5 worm cellular contexts compared by ENCODE assay signal in genomic region chrV:20792371-20792890, ce11.
A peak's percentile ranks its signal among the peaks of the same experiment; 100 is the strongest.
TF ChIP-seq lines count a peak whose summit lies in the region.

TSS of gene Y44A6D.3 (minus strand) at chrV:20792421.

TF ChIP-seq in whole organism, L1 larva, 84 proteins besides CTCF, POLR2A, EP300 and RAD21:
- no peak for TF ChIP-seq efl-1 (optimal IDR thresholded peaks at IDR 0.05; lab: Kevin White, UChicago)
- peak in 1 of 2 experiments; percentile 68 for TF ChIP-seq efl-1 (GFP tag; optimal IDR thresholded peaks at IDR 0.05 in 1 of 2; lab: Kevin White, UChicago)
- TF ChIP-seq zip-4 (GFP tag; optimal IDR thresholded peaks at IDR 0.05; lab: Kevin White, UChicago): no peak
- no peak for TF ChIP-seq ceh-88 (GFP tag; IDR thresholded peaks at IDR 0.05; lab: Robert Waterston, UW)
- TF ChIP-seq nhr-84 (tag; optimal IDR thresholded peaks at IDR 0.05; lab: Kevin White, UChicago): no peak
- no peak for TF ChIP-seq tlp-1 (tag; optimal IDR thresholded peaks at IDR 0.05; lab: Kevin White, UChicago)
- peak; percentile 46 for TF ChIP-seq elt-2 (tag; optimal IDR thresholded peaks at IDR 0.05; lab: Kevin White, UChicago)
- no peak for TF ChIP-seq efl-3 (GFP tag; optimal IDR thresholded peaks at IDR 0.05; lab: Kevin White, UChicago)
- no peak for TF ChIP-seq rnt-1 (tag; optimal IDR thresholded peaks at IDR 0.05; lab: Kevin White, UChicago)
- TF ChIP-seq nhr-28 (tag; optimal IDR thresholded peaks at IDR 0.05; lab: Kevin White, UChicago): no peak
- peak in 1 of 2 experiments; percentile 10 for TF ChIP-seq lin-35 (GFP tag; optimal IDR thresholded peaks at IDR 0.05; lab: Kevin White, UChicago)
- no peak for TF ChIP-seq sptf-1 (tag; optimal IDR thresholded peaks at IDR 0.05; lab: Kevin White, UChicago)
- no peak for TF ChIP-seq unc-130 (tag; optimal IDR thresholded peaks at IDR 0.05; lab: Kevin White, UChicago)
- no peak for TF ChIP-seq ceh-8 (GFP tag; optimal IDR thresholded peaks at IDR 0.05; lab: Kevin White, UChicago)
- TF ChIP-seq dsc-1 (tag; optimal IDR thresholded peaks at IDR 0.05; lab: Kevin White, UChicago): peak; percentile 19

TF ChIP-seq in whole organism, L2 larva, 48 proteins besides CTCF, POLR2A, EP300 and RAD21:
- TF ChIP-seq fos-1 (tag; optimal IDR thresholded peaks at IDR 0.05; lab: Kevin White, UChicago): peak; percentile 52
- peak; percentile 2 for TF ChIP-seq sma-9 (GFP tag; optimal IDR thresholded peaks at IDR 0.05; lab: Kevin White, UChicago)
- TF ChIP-seq sma-9 (tag; optimal IDR thresholded peaks at IDR 0.05; lab: Kevin White, UChicago): no peak
- no peak for TF ChIP-seq unc-39 (tag; optimal IDR thresholded peaks at IDR 0.05; lab: Kevin White, UChicago)
- no peak for TF ChIP-seq sma-3 (GFP tag; optimal IDR thresholded peaks at IDR 0.05; lab: Kevin White, UChicago)

TF ChIP-seq in whole organism, L3 larva, 47 proteins besides CTCF, POLR2A, EP300 and RAD21:
- TF ChIP-seq unc-62 (GFP tag; optimal IDR thresholded peaks at IDR 0.05; lab: Kevin White, UChicago) (no peak), elt-2 (tag; optimal IDR thresholded peaks at IDR 0.05; lab: Kevin White, UChicago) (peak; percentile 68), pqm-1 (tag; optimal IDR thresholded peaks at IDR 0.05; lab: Kevin White, UChicago) (peak; percentile 43)

TF ChIP-seq in whole organism, L4 larva, 104 proteins besides CTCF, POLR2A, EP300 and RAD21:
- TF ChIP-seq lir-3 (tag; optimal IDR thresholded peaks at IDR 0.05; lab: Kevin White, UChicago): no peak
- TF ChIP-seq dve-1 (tag; optimal IDR thresholded peaks at IDR 0.05; lab: Kevin White, UChicago; ENCODE audit: insufficient read depth): peak; percentile 66
- no peak for TF ChIP-seq ceh-28 (tag; optimal IDR thresholded peaks at IDR 0.05; lab: Kevin White, UChicago)
- TF ChIP-seq ceh-44 (GFP tag; IDR thresholded peaks at IDR 0.05; lab: Robert Waterston, UW): 0 out of 2 replicates have a peak, but pooled peaks have one; percentile 39
- TF ChIP-seq nhr-28 (tag; optimal IDR thresholded peaks at IDR 0.05; lab: Kevin White, UChicago): peak; percentile 36
- TF ChIP-seq pqm-1 (tag; optimal IDR thresholded peaks at IDR 0.05; lab: Kevin White, UChicago): peak; percentile 5
- TF ChIP-seq egl-43 (GFP tag; IDR thresholded peaks at IDR 0.05; lab: Robert Waterston, UW): no peak
- TF ChIP-seq T26A8.4 (GFP tag; IDR thresholded peaks at IDR 0.05; lab: Robert Waterston, UW): no peak
- TF ChIP-seq daf-16 (GFP tag; optimal IDR thresholded peaks at IDR 0.05; lab: Kevin White, UChicago): no peak
- TF ChIP-seq daf-16 (tag; optimal IDR thresholded peaks at IDR 0.05; lab: Kevin White, UChicago): peak; percentile 12
- TF ChIP-seq hlh-11 (tag; optimal IDR thresholded peaks at IDR 0.05; lab: Kevin White, UChicago): peak; percentile 66
- TF ChIP-seq mxl-2 (GFP tag; conservative IDR thresholded peaks at IDR 0.05; lab: Robert Waterston, UW): no peak
- peak; percentile 7 for TF ChIP-seq aha-1 (tag; lab: Kevin White, UChicago)
- TF ChIP-seq tra-1 (GFP tag; IDR thresholded peaks at IDR 0.05; lab: Robert Waterston, UW): no peak
- TF ChIP-seq hlh-30 (tag; optimal IDR thresholded peaks at IDR 0.05; lab: Kevin White, UChicago; ENCODE audit: insufficient read depth): peak; percentile 3
TF ChIP-seq in whole organism, L4 larva: peak in this region for 8.

TF ChIP-seq in whole organism, young adult, 124 proteins besides CTCF, POLR2A, EP300 and RAD21:
- no peak for TF ChIP-seq cebp-1 (GFP tag; IDR thresholded peaks at IDR 0.05; lab: Robert Waterston, UW)
- TF ChIP-seq cebp-1 (tag; optimal IDR thresholded peaks at IDR 0.05; lab: Kevin White, UChicago): peak; percentile 24
- peak; percentile 22 for TF ChIP-seq attf-5 (GFP tag; optimal IDR thresholded peaks at IDR 0.05; lab: Kevin White, UChicago)
- peak; percentile 65 for TF ChIP-seq nhr-80 (tag; optimal IDR thresholded peaks at IDR 0.05; lab: Kevin White, UChicago)
- no peak for TF ChIP-seq egrh-3 (GFP tag; IDR thresholded peaks at IDR 0.05; lab: Robert Waterston, UW)
- no peak for TF ChIP-seq lag-1 (GFP tag; IDR thresholded peaks at IDR 0.05; lab: Robert Waterston, UW)
- TF ChIP-seq madf-10 (tag; optimal IDR thresholded peaks at IDR 0.05; lab: Kevin White, UChicago): peak; percentile 10
- no peak for TF ChIP-seq lin-40 (tag; optimal IDR thresholded peaks at IDR 0.05; lab: Kevin White, UChicago)
- no peak for TF ChIP-seq sea-2 (GFP tag; IDR thresholded peaks at IDR 0.05; lab: Robert Waterston, UW)
- peak; percentile 31 for TF ChIP-seq atf-7 (tag; optimal IDR thresholded peaks at IDR 0.05; lab: Kevin White, UChicago)
- TF ChIP-seq dox-1 (GFP tag; IDR thresholded peaks at IDR 0.05; lab: Robert Waterston, UW): no peak
